Worm (Caenorhabditis elegans) whole organism, L3 larva: ENCODE results near the gene ceh-48.

Experiments used
- R02D3.7 ChIP-seq: fragments of 150-350 bp; optimal IDR thresholded peaks from 2 replicates; lab custom pipeline; 2014; ENCODE audit warnings: missing biosample characterization, missing genetic modification characterization
- aly-2 ChIP-seq: fragments of 150-350 bp; optimal IDR thresholded peaks from 2 replicates; lab custom pipeline; 2014; ENCODE audit warnings: missing biosample characterization, missing genetic modification characterization
- ceh-16 ChIP-seq: sonication (generic microtip); optimal IDR thresholded peaks from 2 replicates; lab custom pipeline; 2017; ENCODE audit warnings: missing biosample characterization, missing genetic modification characterization
- ceh-28 ChIP-seq: fragments of 150-350 bp; optimal IDR thresholded peaks from 2 replicates; lab custom pipeline; 2014; ENCODE audit warnings: missing biosample characterization, missing genetic modification reagents, missing genetic modification characterization
- egl-27 ChIP-seq: sonication (generic microtip); optimal IDR thresholded peaks from 4 replicates; lab custom pipeline; 2017; ENCODE audit warnings: missing biosample characterization, missing genetic modification reagents, missing genetic modification characterization
- elt-1 ChIP-seq: fragments of 150-350 bp; optimal IDR thresholded peaks from 2 replicates; lab custom pipeline; 2014; ENCODE audit warnings: missing biosample characterization, missing genetic modification characterization
- elt-2 ChIP-seq: sonication (generic microtip); optimal IDR thresholded peaks from 2 replicates; lab custom pipeline; 2016; ENCODE audit warnings: missing genetic modification reagents, mild to moderate bottlenecking, missing genetic modification characterization, missing compliant biosample characterization
- eor-1 ChIP-seq, 2 experiments: fragments of 150-350 bp; optimal IDR thresholded peaks; 2 replicates each; lab custom pipeline; 2014 to 2018; ENCODE audit warnings: missing biosample characterization in 2 of 2, missing genetic modification characterization in 2 of 2
- fkh-10 ChIP-seq: sonication (generic microtip); optimal IDR thresholded peaks from 2 replicates; lab custom pipeline; 2017; ENCODE audit warnings: missing biosample characterization, missing genetic modification reagents, missing genetic modification characterization
- fkh-2 ChIP-seq: fragments of 150-350 bp; optimal IDR thresholded peaks from 2 replicates; lab custom pipeline; 2014; ENCODE audit warnings: missing biosample characterization, missing genetic modification reagents, missing genetic modification characterization
- fos-1 ChIP-seq: fragments of 150-350 bp; optimal IDR thresholded peaks from 2 replicates; lab custom pipeline; 2014; ENCODE audit warnings: missing biosample characterization, missing genetic modification characterization
- hmg-11 ChIP-seq: sonication (generic microtip); optimal IDR thresholded peaks from 2 replicates; lab custom pipeline; 2016; ENCODE audit warnings: missing genetic modification characterization, missing compliant biosample characterization
- jun-1 ChIP-seq: fragments of 150-350 bp; optimal IDR thresholded peaks from 2 replicates; lab custom pipeline; 2014; ENCODE audit warnings: missing biosample characterization, missing genetic modification reagents, missing genetic modification characterization
- lin-15B ChIP-seq: fragments of 150-350 bp; optimal IDR thresholded peaks from 2 replicates; lab custom pipeline; 2014; ENCODE audit warnings: missing biosample characterization, missing genetic modification characterization
- lin-39 ChIP-seq: fragments of 150-350 bp; optimal IDR thresholded peaks from 2 replicates; lab custom pipeline; 2018; ENCODE audit warnings: missing biosample characterization, missing genetic modification reagents, missing genetic modification characterization
- lsy-12 ChIP-seq: sonication (generic microtip); optimal IDR thresholded peaks from 2 replicates; lab custom pipeline; 2016; ENCODE audit warnings: mild to moderate bottlenecking, missing genetic modification characterization, missing compliant biosample characterization
- mml-1 ChIP-seq: fragments of 150-350 bp; sonication (generic microtip); optimal IDR thresholded peaks from 3 replicates; lab custom pipeline; 2014; ENCODE audit warnings: missing biosample characterization, missing genetic modification characterization
- nfya-1 ChIP-seq: sonication (generic microtip); optimal IDR thresholded peaks from 2 replicates; lab custom pipeline; 2017; ENCODE audit warnings: missing genetic modification characterization, mild to moderate bottlenecking, missing compliant biosample characterization, antibody characterized with exemption, moderate library complexity; ENCODE audit not compliant: insufficient read depth
- nhr-12 ChIP-seq: fragments of 150-350 bp; optimal IDR thresholded peaks from 2 replicates; lab custom pipeline; 2014; ENCODE audit warnings: missing biosample characterization, missing genetic modification characterization
- nhr-23 ChIP-seq: fragments of 150-350 bp; optimal IDR thresholded peaks from 2 replicates; lab custom pipeline; 2014; ENCODE audit warnings: missing biosample characterization, missing genetic modification reagents, missing genetic modification characterization
- nhr-237 ChIP-seq: fragments of 150-350 bp; optimal IDR thresholded peaks from 2 replicates; lab custom pipeline; 2014; ENCODE audit warnings: missing biosample characterization, missing genetic modification characterization
- nhr-25 ChIP-seq: sonication (generic microtip); optimal IDR thresholded peaks from 2 replicates; lab custom pipeline; 2017; ENCODE audit warnings: missing biosample characterization, missing genetic modification characterization
- nhr-28 ChIP-seq: fragments of 150-350 bp; optimal IDR thresholded peaks from 2 replicates; lab custom pipeline; 2014; ENCODE audit warnings: missing biosample characterization, missing genetic modification characterization
- nhr-43 ChIP-seq: sonication (generic microtip); optimal IDR thresholded peaks from 2 replicates; lab custom pipeline; 2016; ENCODE audit warnings: mild to moderate bottlenecking, missing genetic modification characterization, missing compliant biosample characterization; ENCODE audit not compliant: poor library complexity, severe bottlenecking
- nhr-67 ChIP-seq: fragments of 150-350 bp; optimal IDR thresholded peaks from 2 replicates; lab custom pipeline; 2014; ENCODE audit warnings: missing biosample characterization, missing genetic modification characterization
- nhr-77 ChIP-seq: fragments of 150-350 bp; optimal IDR thresholded peaks from 2 replicates; lab custom pipeline; 2014; ENCODE audit warnings: missing biosample characterization, missing genetic modification characterization
- pha-4 ChIP-seq: fragments of 150-350 bp; optimal IDR thresholded peaks from 2 replicates; lab custom pipeline; 2014; ENCODE audit warnings: missing biosample characterization, missing genetic modification reagents, missing genetic modification characterization
- pqm-1 ChIP-seq: fragments of 150-350 bp; optimal IDR thresholded peaks from 2 replicates; lab custom pipeline; 2017; ENCODE audit warnings: missing biosample characterization, missing genetic modification characterization, inconsistent platforms
- sea-2 ChIP-seq: fragments of 150-350 bp; sonication (generic microtip); optimal IDR thresholded peaks from 4 replicates; lab custom pipeline; 2014; ENCODE audit warnings: missing biosample characterization, missing genetic modification reagents, missing genetic modification characterization
- skn-1 ChIP-seq: fragments of 150-350 bp; optimal IDR thresholded peaks from 2 replicates; lab custom pipeline; 2014; ENCODE audit warnings: missing biosample characterization, missing genetic modification characterization
- snpc-4 ChIP-seq: fragments of 150-350 bp; optimal IDR thresholded peaks from 2 replicates; lab custom pipeline; 2014; ENCODE audit warnings: missing biosample characterization, missing genetic modification characterization
- tbx-2 ChIP-seq: sonication (generic microtip); optimal IDR thresholded peaks from 2 replicates; lab custom pipeline; 2016; ENCODE audit warnings: mild to moderate bottlenecking, missing genetic modification characterization, missing compliant biosample characterization
- unc-39 ChIP-seq: sonication (generic microtip); optimal IDR thresholded peaks from 4 replicates; lab custom pipeline; 2017; ENCODE audit warnings: missing biosample characterization, missing genetic modification characterization
- zag-1 ChIP-seq: fragments of 150-350 bp; optimal IDR thresholded peaks from 2 replicates; lab custom pipeline; 2014; ENCODE audit warnings: missing biosample characterization, missing genetic modification characterization
- ztf-11 ChIP-seq: fragments of 150-350 bp; optimal IDR thresholded peaks from 2 replicates; lab custom pipeline; 2014; ENCODE audit warnings: missing biosample characterization, missing genetic modification characterization
- ztf-4 ChIP-seq: fragments of 150-350 bp; optimal IDR thresholded peaks from 2 replicates; lab custom pipeline; 2014; ENCODE audit warnings: missing biosample characterization, missing genetic modification characterization

Gene ceh-48

ce11 chrIV:6804815-6805214 lies 7.1 kb upstream of the ceh-48 start, which contains the start of gene C17H12.37:
Gene C17H12.37, plus strand, starts transcription at chrIV:6805115.
- TF ChIP-seq pha-4 (tag; lab: Kevin White, UChicago) (no peak), mml-1 (tag; lab: Kevin White, UChicago) (no peak), lsy-12 (no peak), nhr-25 (tag; lab: Kevin White, UChicago) (no peak), elt-2 (peak; percentile 5), nhr-23 (tag; lab: Kevin White, UChicago) (no peak), tbx-2 (tag; lab: Kevin White, UChicago) (no peak), nhr-43 (tag; lab: Kevin White, UChicago) (no peak)

DNA sequence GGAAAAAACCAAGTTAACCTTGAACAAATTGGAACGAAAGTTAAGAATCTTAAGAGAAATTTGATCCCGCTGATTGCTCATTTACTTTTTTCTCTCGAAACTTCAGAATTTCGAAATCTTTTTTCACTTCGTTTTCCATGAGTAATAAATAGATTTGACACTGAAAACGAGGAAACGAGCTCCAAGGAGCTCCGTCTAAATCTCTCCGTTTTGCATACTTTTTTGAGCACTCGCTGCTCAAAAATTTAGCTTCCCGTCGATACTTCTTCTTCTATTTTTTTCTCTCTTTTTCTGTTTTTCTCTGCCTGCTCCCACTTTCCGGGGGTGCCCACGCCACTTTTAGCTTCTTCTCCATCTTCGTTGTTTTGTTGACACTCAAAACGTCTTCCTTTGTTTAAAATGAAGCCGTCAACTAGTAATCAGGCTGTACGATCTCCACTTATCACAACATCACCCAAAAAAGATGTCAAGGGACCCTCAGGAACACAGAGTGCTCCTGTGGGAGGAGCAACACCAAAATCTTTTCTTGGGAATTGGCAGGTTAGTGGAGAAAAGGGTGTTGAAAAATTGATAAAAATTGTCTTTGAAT lies 5.3 kb upstream of the ceh-48 start, which contains the start of gene C17H12.10:
Gene C17H12.10 (plus strand): TSS at position 325 of the 589 bp plus-strand sequence.
- peak; percentile 41 for TF ChIP-seq fkh-10 (GFP tag; lab: Kevin White, UChicago)
- TF ChIP-seq lin-39, result peak; percentile 67
- TF ChIP-seq nhr-23 (tag; lab: Kevin White, UChicago), result no peak
- peak; percentile 71 for TF ChIP-seq elt-1 (tag; lab: Kevin White, UChicago)
- TF ChIP-seq ztf-11, result no peak
- TF ChIP-seq egl-27 (tag; lab: Kevin White, UChicago), result no peak
- TF ChIP-seq eor-1 (tag; optimal IDR thresholded peaks at IDR 0.05; lab: Kevin White, UChicago), result no peak
- TF ChIP-seq lin-15B, result peak; percentile 28
- TF ChIP-seq nhr-25 (tag; lab: Kevin White, UChicago), result no peak
- TF ChIP-seq nfya-1 (tag; lab: Kevin White, UChicago), result peak; percentile 54
- TF ChIP-seq ceh-16 (tag; lab: Kevin White, UChicago), result no peak
- peak; percentile 3 for TF ChIP-seq hmg-11
- no peak for TF ChIP-seq nhr-77 (tag; lab: Kevin White, UChicago)

DNA sequence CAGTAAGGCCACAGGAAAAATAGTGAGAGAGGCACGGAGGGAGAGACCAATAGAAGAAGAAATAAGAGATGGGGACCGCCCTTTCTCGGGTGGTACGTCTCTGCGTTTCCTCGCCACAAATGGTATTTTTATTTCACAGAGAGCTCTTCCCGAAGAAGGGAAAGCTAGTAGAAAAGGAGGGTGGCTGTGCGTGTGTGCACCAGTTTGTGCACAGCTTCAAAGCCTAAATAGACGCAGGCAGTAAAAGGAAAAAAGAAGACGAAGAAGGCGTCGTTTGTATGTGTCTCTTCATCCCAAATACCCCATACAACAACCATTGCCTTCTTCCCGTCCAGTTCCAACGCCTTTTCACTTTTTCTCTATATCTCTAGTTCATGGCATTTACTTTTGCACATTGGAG lies 2.2 kb upstream of the ceh-48 start:
- TF ChIP-seq hmg-11, result peak; percentile 97
- TF ChIP-seq ztf-4 (tag; lab: Kevin White, UChicago), result no peak
- peak; percentile 8 for TF ChIP-seq skn-1 (tag; lab: Kevin White, UChicago)
- no peak for TF ChIP-seq snpc-4 (tag; lab: Kevin White, UChicago)
- no peak for TF ChIP-seq eor-1 (tag; optimal IDR thresholded peaks at IDR 0.05; lab: Kevin White, UChicago)
- TF ChIP-seq tbx-2 (tag; lab: Kevin White, UChicago), result peak; percentile 42
- TF ChIP-seq nhr-12, result no peak
- TF ChIP-seq ceh-28 (tag; lab: Kevin White, UChicago), result peak; percentile 16
- no peak for TF ChIP-seq fos-1
- TF ChIP-seq elt-1 (tag; lab: Kevin White, UChicago), result no peak
- TF ChIP-seq unc-39, result no peak
- peak; percentile 76 for TF ChIP-seq nfya-1 (tag; lab: Kevin White, UChicago)
- TF ChIP-seq lin-39, result peak; percentile 74
- peak; percentile 37 for TF ChIP-seq lin-15B
- TF ChIP-seq nhr-28 (tag; lab: Kevin White, UChicago), result no peak
- TF ChIP-seq fkh-10 (GFP tag; lab: Kevin White, UChicago), result peak; percentile 64

DNA sequence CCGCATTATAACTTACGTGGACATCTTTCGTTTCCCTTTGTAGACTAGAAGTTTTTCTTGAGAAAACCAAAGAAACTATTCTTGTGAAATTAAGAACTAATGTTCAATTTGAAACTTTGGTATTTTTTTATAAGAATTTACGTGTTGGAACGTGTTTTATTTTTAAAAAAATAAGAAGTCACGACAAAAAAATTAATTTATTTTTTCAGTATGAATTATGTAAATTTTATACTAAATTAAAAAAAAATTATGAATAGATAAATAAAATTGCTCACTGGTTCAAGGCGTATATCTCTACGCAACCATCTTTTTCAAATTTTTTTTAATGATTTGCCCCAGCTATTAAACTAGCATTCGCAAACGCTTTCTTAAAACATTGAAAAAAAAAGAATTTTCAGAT lies 5.6 kb downstream of the ceh-48 start, which contains the start of gene C17H12.5:
Gene C17H12.5 (minus strand): TSS at position 101 of the 400 bp plus-strand sequence.
- TF ChIP-seq nhr-25 (tag; lab: Kevin White, UChicago) (no peak), fkh-2 (no peak), nhr-67 (tag; lab: Kevin White, UChicago) (no peak), egl-27 (tag; lab: Kevin White, UChicago) (no peak), R02D3.7 (no peak), zag-1 (tag; lab: Kevin White, UChicago) (no peak)

DNA sequence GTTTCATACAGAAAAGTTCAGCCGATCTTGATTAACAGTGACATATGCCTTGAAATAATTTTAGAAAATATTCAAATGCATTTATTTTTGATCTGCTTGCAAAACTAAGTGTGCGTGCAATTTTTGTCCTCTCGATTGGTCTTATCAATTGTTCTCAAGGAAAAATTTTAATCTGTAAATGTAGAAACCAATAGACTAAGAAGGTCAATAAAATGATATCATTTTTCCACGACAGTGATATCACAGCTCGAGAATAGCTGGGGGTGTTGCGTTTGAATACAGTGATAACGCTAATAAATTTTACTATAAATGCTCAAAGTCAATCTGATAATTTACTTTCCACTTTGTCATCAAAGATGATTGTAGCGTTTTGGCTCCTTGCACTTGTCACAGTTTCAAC lies 6.5 kb downstream of the ceh-48 start, which contains the start of gene C17H12.8:
Gene C17H12.8 (plus strand): TSS at position 335 of the 400 bp plus-strand sequence.
- TF ChIP-seq jun-1 (tag; lab: Kevin White, UChicago), result no peak
- no peak for TF ChIP-seq lin-39
- no peak for TF ChIP-seq snpc-4 (tag; lab: Kevin White, UChicago)
- no peak for TF ChIP-seq sea-2 (GFP tag; lab: Kevin White, UChicago)
- TF ChIP-seq nhr-12, result no peak
- TF ChIP-seq egl-27 (tag; lab: Kevin White, UChicago), result no peak
- TF ChIP-seq aly-2, result no peak
- peak; percentile 86 for TF ChIP-seq elt-2
- no peak for TF ChIP-seq hmg-11
- TF ChIP-seq pqm-1 (tag; lab: Kevin White, UChicago), result peak; percentile 55
- TF ChIP-seq skn-1 (tag; lab: Kevin White, UChicago), result no peak
- TF ChIP-seq nhr-25 (tag; lab: Kevin White, UChicago), result no peak
- TF ChIP-seq tbx-2 (tag; lab: Kevin White, UChicago), result no peak
- no peak for TF ChIP-seq nhr-237
